Fruit fly (Drosophila melanogaster): ENCODE measurements around the gene CG9173.

DNA sequence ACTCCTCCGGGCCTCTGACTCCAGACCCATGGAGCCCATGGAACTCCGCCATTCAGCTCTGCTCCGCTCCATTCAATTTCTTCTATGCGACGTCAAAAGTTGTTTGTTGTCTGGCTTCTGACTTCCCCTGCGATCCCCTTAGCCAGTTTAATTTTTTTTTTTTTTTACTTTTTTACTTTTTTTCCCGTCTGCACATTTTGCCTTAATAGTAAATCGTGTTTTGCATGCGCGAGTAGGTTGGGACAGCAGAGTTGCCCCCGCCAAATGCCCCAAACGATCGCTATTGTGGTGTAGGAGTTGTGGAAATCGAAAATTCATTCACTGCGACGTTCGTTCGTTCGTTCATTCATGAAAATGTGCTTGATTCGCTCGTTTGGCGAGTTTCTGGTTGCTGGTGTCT is 17.7 kb upstream of the CG9173 start:
- no peak for TF ChIP-seq bab1 (GFP tag; optimal IDR thresholded peaks at IDR 0.05)
- no peak for TF ChIP-seq kay (GFP tag; ENCODE audit: borderline replicate concordance)
- TF ChIP-seq CG5204 (GFP tag; optimal IDR thresholded peaks at IDR 0.05): no peak
- TF ChIP-seq Mnt (GFP tag; optimal IDR thresholded peaks at IDR 0.05): no peak
- TF ChIP-seq cic (GFP tag; optimal IDR thresholded peaks at IDR 0.05): no peak
- no peak for TF ChIP-seq ovo (GFP tag; optimal IDR thresholded peaks at IDR 0.05)
- TF ChIP-seq CG14711 (tag; optimal IDR thresholded peaks at IDR 0.05): no peak
- TF ChIP-seq Crg-1 (GFP tag; optimal IDR thresholded peaks at IDR 0.05): no peak
- TF ChIP-seq cnc (optimal IDR thresholded peaks at IDR 0.05): no peak
- no peak for TF ChIP-seq pad (GFP tag; optimal IDR thresholded peaks at IDR 0.05)
- TF ChIP-seq Hr96 (GFP tag; optimal IDR thresholded peaks at IDR 0.05): no peak
- TF ChIP-seq Clk (GFP tag; optimal IDR thresholded peaks at IDR 0.05): no peak
- TF ChIP-seq CG33017 (tag; optimal IDR thresholded peaks at IDR 0.05): no peak
